Worm (Caenorhabditis elegans) whole organism, L1 larva: ENCODE measurements around the gene C30G7.5.

Source experiments
- C04F5.9 ChIP-seq: sonication (generic microtip); optimal IDR thresholded peaks from 2 replicates; lab custom pipeline; 2016; ENCODE audit warnings: missing genetic modification characterization, missing compliant biosample characterization
- C16A3.4 ChIP-seq: fragments of 150-350 bp; optimal IDR thresholded peaks from 2 replicates; lab custom pipeline; 2014; ENCODE audit warnings: missing biosample characterization, missing genetic modification characterization
- F16B12.6 ChIP-seq: fragments of 150-350 bp; optimal IDR thresholded peaks from 2 replicates; lab custom pipeline; 2014; ENCODE audit warnings: missing biosample characterization, missing genetic modification characterization
- Y116A8C.19 ChIP-seq: sonication (generic microtip); optimal IDR thresholded peaks from 2 replicates; lab custom pipeline; 2016; ENCODE audit warnings: missing compliant biosample characterization, missing genetic modification characterization, borderline replicate concordance
- aha-1 ChIP-seq: fragments of 150-350 bp; optimal IDR thresholded peaks from 2 replicates; lab custom pipeline; 2014; ENCODE audit warnings: missing biosample characterization, missing genetic modification characterization
- ceh-82 ChIP-seq, 3 experiments: fragments of 150-350 bp in 1 of 3; sonication (generic microtip) in 2 of 3; optimal IDR thresholded peaks; 2 replicates each; lab custom pipeline; 2014 to 2017; ENCODE audit warnings: missing biosample characterization in 3 of 3, missing genetic modification characterization in 3 of 3
- ceh-90 ChIP-seq: sonication (generic microtip); optimal IDR thresholded peaks from 2 replicates; lab custom pipeline; 2016; ENCODE audit warnings: missing genetic modification characterization, missing compliant biosample characterization
- ces-1 ChIP-seq: fragments of 150-350 bp; optimal IDR thresholded peaks from 2 replicates; lab custom pipeline; 2014; ENCODE audit warnings: missing biosample characterization, missing genetic modification reagents, missing genetic modification characterization
- efl-1 ChIP-seq, 4 experiments: fragments of 150-350 bp; optimal IDR thresholded peaks in 3 of 4; peaks in 1 of 4; 1 replicate in 1 of 4; 2 replicates in 3 of 4; lab custom pipeline; 2014; ENCODE audit warnings: missing biosample characterization in 2 of 4, missing genetic modification characterization in 2 of 4, missing genetic modification reagents in 2 of 4
- egl-13 ChIP-seq: sonication (generic microtip); optimal IDR thresholded peaks from 2 replicates; lab custom pipeline; 2016; ENCODE audit warnings: missing genotype, missing genetic modification reagents, missing genetic modification characterization, missing compliant biosample characterization
- elt-2 ChIP-seq: sonication (generic microtip); optimal IDR thresholded peaks from 2 replicates; lab custom pipeline; 2016; ENCODE audit warnings: missing genetic modification characterization, mild to moderate bottlenecking, inconsistent platforms, missing compliant biosample characterization, missing genetic modification reagents
- fos-1 ChIP-seq: fragments of 150-350 bp; optimal IDR thresholded peaks from 2 replicates; lab custom pipeline; 2014; ENCODE audit warnings: missing biosample characterization, missing genetic modification characterization
- grh-1 ChIP-seq: fragments of 200-800 bp; sonication (Bioruptor generic); IDR thresholded peaks from 2 replicates; pipeline ENCODE4 v1.3.6; 2022; ENCODE audit warnings: missing genetic modification reagents, missing genetic modification characterization, missing compliant biosample characterization
- hpl-2 ChIP-seq: fragments of 150-350 bp; optimal IDR thresholded peaks from 2 replicates; lab custom pipeline; 2014; ENCODE audit warnings: missing biosample characterization, missing genetic modification reagents, missing genetic modification characterization
- irx-1 ChIP-seq: sonication (generic microtip); optimal IDR thresholded peaks from 2 replicates; lab custom pipeline; 2016; ENCODE audit warnings: missing genetic modification characterization, missing compliant biosample characterization
- isw-1 ChIP-seq: fragments of 200-800 bp; sonication (Bioruptor generic); IDR thresholded peaks from 2 replicates; pipeline ENCODE4 v1.3.6; 2022; ENCODE audit warnings: missing genetic modification characterization, missing compliant biosample characterization
- lin-35 ChIP-seq, 2 experiments: fragments of 150-350 bp; optimal IDR thresholded peaks; 2 replicates each; lab custom pipeline; 2014; ENCODE audit warnings: missing biosample characterization in 2 of 2, missing genetic modification characterization in 2 of 2, missing genetic modification reagents in 2 of 2
- lin-39 ChIP-seq: fragments of 150-350 bp; optimal IDR thresholded peaks from 2 replicates; lab custom pipeline; 2014; ENCODE audit warnings: missing biosample characterization, missing genetic modification reagents, missing genetic modification characterization
- mab-9 ChIP-seq: fragments of 200-800 bp; sonication (Bioruptor generic); IDR thresholded peaks from 2 replicates; pipeline ENCODE4 v1.3.6; 2022; ENCODE audit warnings: missing genetic modification reagents, missing genetic modification characterization, missing compliant biosample characterization
- mef-2 ChIP-seq: fragments of 150-350 bp; optimal IDR thresholded peaks from 2 replicates; lab custom pipeline; 2014; ENCODE audit warnings: missing biosample characterization, missing genetic modification characterization
- mep-1 ChIP-seq: fragments of 150-350 bp; optimal IDR thresholded peaks from 2 replicates; lab custom pipeline; 2014; ENCODE audit warnings: missing biosample characterization, missing genetic modification characterization
- nhr-19 ChIP-seq: fragments of 200-800 bp; sonication (Bioruptor generic); conservative IDR thresholded peaks from 2 replicates; pipeline ENCODE4 v1.3.6; 2022; ENCODE audit warnings: missing genetic modification characterization, missing compliant biosample characterization
- nhr-20 ChIP-seq: sonication (generic microtip); optimal IDR thresholded peaks from 2 replicates; lab custom pipeline; 2016; ENCODE audit warnings: mild to moderate bottlenecking, missing genetic modification characterization, missing compliant biosample characterization
- nhr-28 ChIP-seq: fragments of 150-350 bp; optimal IDR thresholded peaks from 2 replicates; lab custom pipeline; 2014; ENCODE audit warnings: missing biosample characterization, missing genetic modification characterization
- nhr-47 ChIP-seq: sonication (generic microtip); optimal IDR thresholded peaks from 2 replicates; lab custom pipeline; 2016; ENCODE audit warnings: mild to moderate bottlenecking, missing genetic modification characterization, moderate library complexity, missing compliant biosample characterization
- nhr-71 ChIP-seq: sonication (generic microtip); optimal IDR thresholded peaks from 2 replicates; lab custom pipeline; 2016; ENCODE audit warnings: mild to moderate bottlenecking, missing genetic modification characterization, moderate library complexity, missing compliant biosample characterization
- nhr-77 ChIP-seq: fragments of 150-350 bp; optimal IDR thresholded peaks from 2 replicates; lab custom pipeline; 2014; ENCODE audit warnings: missing biosample characterization, missing genetic modification characterization
- nhr-90 ChIP-seq: sonication (generic microtip); optimal IDR thresholded peaks from 2 replicates; lab custom pipeline; 2016; ENCODE audit warnings: mild to moderate bottlenecking, missing genetic modification characterization, missing compliant biosample characterization; ENCODE audit not compliant: poor library complexity
- pag-3 ChIP-seq: sonication (generic microtip); optimal IDR thresholded peaks from 2 replicates; lab custom pipeline; 2017; ENCODE audit warnings: missing genetic modification characterization, mild to moderate bottlenecking, missing compliant biosample characterization, antibody characterized with exemption, borderline replicate concordance; ENCODE audit not compliant: insufficient read depth
- pax-3 ChIP-seq: fragments of 200-800 bp; sonication (Bioruptor generic); optimal IDR thresholded peaks from 2 replicates; lab custom pipeline; 2018; ENCODE audit warnings: mild to moderate bottlenecking, missing genetic modification characterization, moderate library complexity, missing compliant biosample characterization
- skn-1 ChIP-seq: fragments of 150-350 bp; optimal IDR thresholded peaks from 2 replicates; lab custom pipeline; 2014; ENCODE audit warnings: missing biosample characterization, missing genetic modification characterization
- snpc-4 ChIP-seq: fragments of 150-350 bp; optimal IDR thresholded peaks from 2 replicates; lab custom pipeline; 2014; ENCODE audit warnings: missing biosample characterization, missing genetic modification characterization
- sox-4 ChIP-seq: sonication (generic microtip); optimal IDR thresholded peaks from 2 replicates; lab custom pipeline; 2016; ENCODE audit warnings: missing genetic modification characterization, missing compliant biosample characterization
- sup-37 ChIP-seq: fragments of 200-800 bp; sonication (Bioruptor generic); optimal IDR thresholded peaks from 2 replicates; lab custom pipeline; 2018; ENCODE audit warnings: mild to moderate bottlenecking, missing genetic modification characterization, missing compliant biosample characterization
- tlp-1 ChIP-seq: fragments of 150-350 bp; optimal IDR thresholded peaks from 2 replicates; lab custom pipeline; 2014; ENCODE audit warnings: missing biosample characterization, missing genetic modification characterization
- unc-86 ChIP-seq: sonication (generic microtip); optimal IDR thresholded peaks from 2 replicates; lab custom pipeline; 2016; ENCODE audit warnings: missing genetic modification characterization, missing compliant biosample characterization
- vab-15 ChIP-seq: sonication (generic microtip); optimal IDR thresholded peaks from 2 replicates; lab custom pipeline; 2017; ENCODE audit warnings: missing genotype, mild to moderate bottlenecking, missing genetic modification characterization, missing compliant biosample characterization
- zag-1 ChIP-seq: fragments of 150-350 bp; optimal IDR thresholded peaks from 2 replicates; lab custom pipeline; 2014; ENCODE audit warnings: missing biosample characterization, missing genetic modification characterization
- ztf-11 ChIP-seq, 2 experiments: sonication (generic microtip); optimal IDR thresholded peaks; 2 replicates each; lab custom pipeline; 2016 to 2017; ENCODE audit warnings: missing genetic modification characterization in 2 of 2, missing biosample characterization in 1 of 2, missing compliant biosample characterization in 1 of 2

C30G7.5 gene

ce11 chrV:15000055-15000704, 45.6 kb upstream of the C30G7.5 start, which contains the start of gene rps-16:
rps-16 (minus strand) TSS chrV:15000541.
- TF ChIP-seq egl-13 (tag; lab: Kevin White, UChicago) (no peak), ztf-11 (tag; optimal IDR thresholded peaks at IDR 0.05; lab: Kevin White, UChicago) (no peak), grh-1 (GFP tag; lab: Robert Waterston, UW) (no peak), Y116A8C.19 (no peak), aha-1 (no peak), ceh-90 (no peak), skn-1 (tag; lab: Kevin White, UChicago) (no peak), efl-1 (optimal IDR thresholded peaks at IDR 0.05; lab: Kevin White, UChicago) (no peak), efl-1 (GFP tag; optimal IDR thresholded peaks at IDR 0.05 in 1 of 2; lab: Kevin White, UChicago) (no peak), mab-9 (GFP tag; lab: Robert Waterston, UW) (no peak)

- TF ChIP-seq irx-1 (tag; lab: Kevin White, UChicago) (no peak), efl-1 (optimal IDR thresholded peaks at IDR 0.05; lab: Kevin White, UChicago) (no peak), efl-1 (GFP tag; optimal IDR thresholded peaks at IDR 0.05 in 1 of 2; lab: Kevin White, UChicago) (peak in 1 of 2 experiments; percentile 65)
Observed at ce11 chrV:14999485-15000023, 45.0 kb upstream of the C30G7.5 start, which contains the start of gene T01C3.11. T01C3.11 (plus strand) TSS chrV:14999535.

ce11 chrV:14996236-14996635, 41.7 kb upstream of the C30G7.5 start, which contains the start of gene irld-14:
irld-14 (plus strand) TSS chrV:14996536.
- no peak for TF ChIP-seq C16A3.4
- TF ChIP-seq pax-3 = no peak
- TF ChIP-seq nhr-77 = no peak
- TF ChIP-seq unc-86 = no peak
- TF ChIP-seq nhr-90 (tag; lab: Kevin White, UChicago) = no peak
- no peak for TF ChIP-seq nhr-19 (GFP tag; lab: Robert Waterston, UW)
- no peak for TF ChIP-seq vab-15
- TF ChIP-seq nhr-28 = no peak
- TF ChIP-seq tlp-1 (tag; lab: Kevin White, UChicago) = no peak
- TF ChIP-seq zag-1 (tag; lab: Kevin White, UChicago) = no peak
- TF ChIP-seq mef-2 = no peak
- no peak for TF ChIP-seq mep-1
- no peak for TF ChIP-seq nhr-71 (tag; lab: Kevin White, UChicago)
- TF ChIP-seq sox-4 (tag; lab: Kevin White, UChicago) = no peak
- TF ChIP-seq egl-13 (tag; lab: Kevin White, UChicago) = no peak
- no peak for TF ChIP-seq fos-1
- no peak for TF ChIP-seq ceh-82 (tag; optimal IDR thresholded peaks at IDR 0.05; lab: Kevin White, UChicago)
- TF ChIP-seq snpc-4 (tag; lab: Kevin White, UChicago) = no peak
- no peak for TF ChIP-seq F16B12.6 (tag; lab: Kevin White, UChicago)
- no peak for TF ChIP-seq ces-1 (GFP tag; lab: Kevin White, UChicago)

ce11 chrV:14993620-14994019, 39.1 kb upstream of the C30G7.5 start, which contains the start of gene fil-1:
fil-1 (plus strand) TSS chrV:14993838.
- TF ChIP-seq elt-2 (tag; lab: Kevin White, UChicago) (peak; percentile 68), sup-37 (GFP tag; lab: Kevin White, UChicago) (no peak), nhr-19 (GFP tag; lab: Robert Waterston, UW) (no peak), lin-35 (GFP tag; optimal IDR thresholded peaks at IDR 0.05; lab: Kevin White, UChicago) (peak in 1 of 2 experiments; percentile 17), lin-39 (tag; lab: Kevin White, UChicago) (no peak), C04F5.9 (tag; lab: Kevin White, UChicago) (no peak), hpl-2 (no peak), nhr-20 (peak; percentile 30), pag-3 (tag; lab: Kevin White, UChicago) (no peak), mef-2 (no peak), isw-1 (GFP tag; lab: Robert Waterston, UW) (no peak), nhr-47 (tag; lab: Kevin White, UChicago) (no peak)
- TF ChIP-seq, all 84 proteins: peak for 3
